Fruit fly (Drosophila melanogaster) whole organism, embryonic: ENCODE data around the gene Cpr65Ea.

Source experiments
- Adf1 ChIP-seq: fragments of 200-800 bp; sonication (Bioruptor generic); IDR thresholded peaks from 2 replicates; pipeline ENCODE4 v1.3.6; 2022; ENCODE audit warnings: missing biosample characterization, missing genetic modification characterization
- Bgb ChIP-seq: fragments of 200-800 bp; sonication (Bioruptor generic); IDR thresholded peaks from 2 replicates; pipeline ENCODE4 v1.3.6; 2022; ENCODE audit warnings: missing biosample characterization, missing genetic modification characterization; ENCODE audit not compliant: partially characterized antibody
- CG10366 ChIP-seq: fragments of 200-800 bp; sonication (Bioruptor generic); IDR thresholded peaks from 2 replicates; pipeline ENCODE4 v1.3.6; 2022; ENCODE audit warnings: missing biosample characterization, missing genetic modification characterization
- CG10543 ChIP-seq: fragments of 200-800 bp; sonication (Bioruptor generic); optimal IDR thresholded peaks from 3 replicates; lab custom pipeline; 2017; ENCODE audit warnings: missing biosample characterization, mild to moderate bottlenecking, missing genetic modification characterization, moderate library complexity
- CG11093 ChIP-seq: fragments of 200-800 bp; sonication (Bioruptor generic); IDR thresholded peaks from 3 replicates; pipeline ENCODE4 v1.3.6; 2022; ENCODE audit warnings: missing biosample characterization, missing genetic modification characterization
- CG12299 ChIP-seq: fragments of 200-800 bp; sonication (Bioruptor generic); optimal IDR thresholded peaks from 2 replicates; lab custom pipeline; 2018; ENCODE audit warnings: missing biosample characterization, mild to moderate bottlenecking, missing genetic modification characterization
- CG13624 ChIP-seq: fragments of 200-800 bp; sonication (Bioruptor generic); optimal IDR thresholded peaks from 2 replicates; lab custom pipeline; 2016; ENCODE audit warnings: missing biosample characterization, missing genetic modification characterization
- CG1603 ChIP-seq: fragments of 200-800 bp; sonication (Bioruptor generic); optimal IDR thresholded peaks from 2 replicates; lab custom pipeline; 2019; ENCODE audit warnings: missing biosample characterization, mild to moderate bottlenecking, missing genetic modification characterization, moderate library complexity
- CG2129 ChIP-seq: fragments of 200-800 bp; sonication (Bioruptor generic); IDR thresholded peaks from 2 replicates; pipeline ENCODE4 v1.3.6; 2022; ENCODE audit warnings: missing biosample characterization, missing genetic modification characterization; ENCODE audit not compliant: partially characterized antibody
- CG30403 ChIP-seq: fragments of 200-800 bp; sonication (Bioruptor generic); optimal IDR thresholded peaks from 3 replicates; lab custom pipeline; 2016; ENCODE audit warnings: missing biosample characterization, missing genetic modification characterization
- CG4730 ChIP-seq: fragments of 200-800 bp; sonication (Bioruptor generic); IDR thresholded peaks from 2 replicates; pipeline ENCODE4 v1.3.6; 2022; ENCODE audit warnings: missing biosample characterization, missing genetic modification characterization
- CG6175 ChIP-seq: fragments of 200-800 bp; sonication (Bioruptor generic); IDR thresholded peaks from 3 replicates; pipeline ENCODE4 v1.3.6; 2022; ENCODE audit warnings: missing biosample characterization, missing genetic modification characterization
- CG6854 ChIP-seq: fragments of 200-800 bp; sonication (Bioruptor generic); optimal IDR thresholded peaks from 3 replicates; lab custom pipeline; 2017; ENCODE audit warnings: missing biosample characterization, mild to moderate bottlenecking, missing genetic modification characterization
- CG7372 ChIP-seq: fragments of 200-800 bp; sonication (Bioruptor generic); IDR thresholded peaks from 2 replicates; pipeline ENCODE4 v1.3.6; 2022; ENCODE audit warnings: missing biosample characterization, missing genetic modification characterization
- Camta ChIP-seq: fragments of 200-800 bp; sonication (Bioruptor generic); optimal IDR thresholded peaks from 2 replicates; lab custom pipeline; 2016; ENCODE audit warnings: missing biosample characterization, missing genetic modification characterization
- CrebB ChIP-seq: fragments of 200-800 bp; sonication (Bioruptor generic); optimal IDR thresholded peaks from 3 replicates; lab custom pipeline; 2018; ENCODE audit warnings: missing biosample characterization, mild to moderate bottlenecking, missing genetic modification characterization
- Dp ChIP-seq: fragments of 200-800 bp; sonication (Bioruptor generic); optimal IDR thresholded peaks from 2 replicates; lab custom pipeline; 2018; ENCODE audit warnings: missing biosample characterization, mild to moderate bottlenecking, missing genetic modification characterization, moderate library complexity
- Eip74EF ChIP-seq, 2 experiments: fragments of 200-800 bp in 1 of 2; fragments of >200 bp in 1 of 2; sonication (Bioruptor generic) in 1 of 2; optimal IDR thresholded peaks; 2 replicates each; lab custom pipeline; 2017 to 2019; ENCODE audit warnings: missing biosample characterization in 2 of 2, missing genetic modification characterization in 2 of 2, mild to moderate bottlenecking in 1 of 2, moderate library complexity in 1 of 2
- Ets97D ChIP-seq: fragments of 200-800 bp; sonication (Bioruptor generic); optimal IDR thresholded peaks from 3 replicates; lab custom pipeline; 2016; ENCODE audit warnings: missing biosample characterization, missing genetic modification characterization
- HLH4C ChIP-seq: fragments of 200-800 bp; sonication (Bioruptor generic); IDR thresholded peaks from 3 replicates; pipeline ENCODE4 v1.3.6; 2022; ENCODE audit warnings: missing biosample characterization, missing genetic modification characterization; ENCODE audit not compliant: partially characterized antibody
- Med ChIP-seq: fragments of 200-800 bp; sonication (Bioruptor generic); peaks from one replicate; lab custom pipeline; 2016; ENCODE audit warnings: missing biosample characterization, missing genetic modification characterization, mild to moderate bottlenecking, inconsistent platforms, moderate library complexity
- Meics ChIP-seq: fragments of 200-800 bp; sonication (Bioruptor generic); optimal IDR thresholded peaks from 2 replicates; lab custom pipeline; 2017; ENCODE audit warnings: missing biosample characterization, mild to moderate bottlenecking, missing genetic modification characterization
- NC2β ChIP-seq: fragments of 200-800 bp; sonication (Bioruptor generic); optimal IDR thresholded peaks from 2 replicates; lab custom pipeline; 2016; ENCODE audit warnings: missing biosample characterization, missing genetic modification characterization
- NK7.1 ChIP-seq: fragments of 200-800 bp; sonication (Bioruptor generic); optimal IDR thresholded peaks from 3 replicates; lab custom pipeline; 2016; ENCODE audit warnings: missing biosample characterization, missing genetic modification characterization
- Opbp ChIP-seq: fragments of 200-800 bp; sonication (Bioruptor generic); IDR thresholded peaks from 3 replicates; pipeline ENCODE4 v1.3.6; 2022; ENCODE audit warnings: missing biosample characterization, missing genetic modification characterization; ENCODE audit not compliant: partially characterized antibody
- Poxn ChIP-seq: fragments of 200-800 bp; sonication (Bioruptor generic); IDR thresholded peaks from 2 replicates; pipeline ENCODE4 v1.3.6; 2022; ENCODE audit warnings: missing biosample characterization, missing genetic modification characterization
- Ptx1 ChIP-seq: fragments of 200-800 bp; sonication (Bioruptor generic); IDR thresholded peaks from 2 replicates; pipeline ENCODE4 v1.3.6; 2022; ENCODE audit warnings: missing biosample characterization, missing genetic modification characterization
- Sin3A ChIP-seq: fragments of >200 bp; optimal IDR thresholded peaks from 2 replicates; lab custom pipeline; 2018
- Sox100B ChIP-seq: fragments of 200-800 bp; sonication (Bioruptor generic); optimal IDR thresholded peaks from 3 replicates; lab custom pipeline; 2018; ENCODE audit warnings: missing biosample characterization, mild to moderate bottlenecking, missing genetic modification characterization
- YL-1 ChIP-seq: fragments of 200-800 bp; sonication (Bioruptor generic); optimal IDR thresholded peaks from 3 replicates; lab custom pipeline; 2017; ENCODE audit warnings: missing biosample characterization, mild to moderate bottlenecking, missing genetic modification characterization
- bbx ChIP-seq: fragments of 200-800 bp; sonication (Bioruptor generic); IDR thresholded peaks from 2 replicates; pipeline ENCODE4 v1.3.6; 2022; ENCODE audit warnings: missing biosample characterization, missing genetic modification characterization; ENCODE audit not compliant: partially characterized antibody
- chinmo ChIP-seq: fragments of 200-800 bp; sonication (Bioruptor generic); IDR thresholded peaks from 4 replicates; pipeline ENCODE4 v1.3.6; 2022; ENCODE audit warnings: missing biosample characterization, missing genetic modification characterization; ENCODE audit not compliant: partially characterized antibody
- crol ChIP-seq: fragments of 200-800 bp; sonication (Bioruptor generic); IDR thresholded peaks from 2 replicates; pipeline ENCODE4 v1.3.6; 2022; ENCODE audit warnings: missing biosample characterization, missing genetic modification characterization
- cwo ChIP-seq: fragments of 200-800 bp; sonication (Bioruptor generic); optimal IDR thresholded peaks from 3 replicates; lab custom pipeline; 2017; ENCODE audit warnings: missing biosample characterization, missing genetic modification characterization, mild to moderate bottlenecking, moderate library complexity, missing genetic modification reagents
- exex ChIP-seq: fragments of 200-800 bp; sonication (Bioruptor generic); optimal IDR thresholded peaks from 4 replicates; lab custom pipeline; 2018; ENCODE audit warnings: missing biosample characterization, mild to moderate bottlenecking, missing genetic modification characterization, moderate library complexity
- gce ChIP-seq: fragments of 200-800 bp; sonication (Bioruptor generic); IDR thresholded peaks from 3 replicates; pipeline ENCODE4 v1.3.6; 2022; ENCODE audit warnings: missing biosample characterization, missing genetic modification characterization
- her ChIP-seq: fragments of 200-800 bp; sonication (Bioruptor generic); optimal IDR thresholded peaks from 2 replicates; lab custom pipeline; 2016; ENCODE audit warnings: missing biosample characterization, missing genetic modification characterization
- maf-S ChIP-seq: fragments of 200-800 bp; sonication (Bioruptor generic); optimal IDR thresholded peaks from 2 replicates; lab custom pipeline; 2016; ENCODE audit warnings: missing biosample characterization, missing genetic modification characterization
- mirr ChIP-seq: fragments of 200-800 bp; sonication (Bioruptor generic); optimal IDR thresholded peaks from 3 replicates; lab custom pipeline; 2018; ENCODE audit warnings: missing biosample characterization, mild to moderate bottlenecking, missing genetic modification characterization
- mld ChIP-seq: fragments of 200-800 bp; sonication (Bioruptor generic); IDR thresholded peaks from 3 replicates; pipeline ENCODE4 v1.3.6; 2022; ENCODE audit warnings: missing biosample characterization, missing genetic modification characterization; ENCODE audit not compliant: partially characterized antibody
- org-1 ChIP-seq: fragments of 200-800 bp; sonication (Bioruptor generic); optimal IDR thresholded peaks from 2 replicates; lab custom pipeline; 2017; ENCODE audit warnings: missing biosample characterization, missing genetic modification characterization
- pnt ChIP-seq: fragments of 200-800 bp; sonication (Bioruptor generic); optimal IDR thresholded peaks from 3 replicates; lab custom pipeline; 2016; ENCODE audit warnings: missing biosample characterization, missing genetic modification characterization
- schlank ChIP-seq: fragments of 200-800 bp; sonication (Bioruptor generic); optimal IDR thresholded peaks from 2 replicates; lab custom pipeline; 2018; ENCODE audit warnings: missing biosample characterization, mild to moderate bottlenecking, missing genetic modification characterization
- sug ChIP-seq: fragments of 200-800 bp; optimal IDR thresholded peaks from 2 replicates; lab custom pipeline; 2019; ENCODE audit warnings: missing biosample characterization, mild to moderate bottlenecking, missing genetic modification characterization, moderate library complexity
- vnd ChIP-seq: fragments of 200-800 bp; sonication (Bioruptor generic); IDR thresholded peaks from 3 replicates; pipeline ENCODE4 v1.3.6; 2022; ENCODE audit warnings: missing biosample characterization, missing genetic modification characterization; ENCODE audit not compliant: partially characterized antibody
- zf30C ChIP-seq: fragments of 200-800 bp; sonication (Bioruptor generic); optimal IDR thresholded peaks from 3 replicates; lab custom pipeline; 2018; ENCODE audit warnings: missing biosample characterization, mild to moderate bottlenecking, missing genetic modification characterization

Gene Cpr65Ea

DNA sequence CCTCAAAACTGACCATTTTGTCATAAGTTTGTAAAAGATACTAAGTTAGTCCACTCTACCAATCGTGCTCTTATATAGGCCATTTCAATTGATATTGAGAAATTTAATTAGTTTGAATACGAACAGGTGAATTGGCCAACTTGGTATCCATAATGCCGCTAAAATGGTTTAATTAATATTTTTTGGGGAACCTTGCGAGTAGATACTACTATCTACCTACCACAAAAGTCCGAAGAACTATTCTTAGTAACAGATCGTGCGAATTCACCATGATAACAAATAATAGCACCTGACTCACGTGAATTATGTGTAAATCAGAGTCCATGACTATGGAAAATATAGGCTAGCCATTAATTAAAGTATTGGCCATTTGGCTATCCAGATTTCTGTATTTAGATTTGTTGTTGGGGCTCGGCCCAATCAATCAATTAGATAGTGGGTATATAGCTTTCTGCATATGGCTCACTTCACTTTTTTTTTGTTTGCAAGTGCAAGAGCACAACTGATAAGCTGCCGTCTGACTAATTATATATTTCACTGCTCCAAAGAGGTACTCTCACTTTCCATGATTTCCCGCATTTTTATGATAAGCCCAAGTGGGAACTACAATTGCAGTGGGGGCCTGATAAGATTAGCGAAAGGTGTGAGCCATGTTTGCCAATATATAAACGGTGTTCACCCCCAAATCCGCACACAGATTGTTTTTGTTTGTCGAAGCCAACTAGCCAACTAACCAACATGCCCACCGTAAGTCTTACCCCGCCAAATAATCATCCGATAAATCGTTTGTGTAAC, 42.0 kb upstream of the Cpr65Ea start, which contains the start of the genes Acbp4 and Acbp6 (continued):
- TF ChIP-seq Camta (GFP tag; lab: Kevin White, UChicago) (no peak), CG10543 (GFP tag; lab: Kevin White, UChicago) (no peak), mirr (GFP tag; lab: Kevin White, UChicago) (peak; percentile 66), Meics (GFP tag; lab: Kevin White, UChicago) (no peak), exex (tag; lab: Kevin White, UChicago) (peak; percentile 81), gce (GFP tag; lab: Robert Waterston, UW) (no peak), cwo (GFP tag; lab: Kevin White, UChicago) (peak; percentile 29), sug (tag; lab: Kevin White, UChicago) (peak; percentile 65), crol (GFP tag; lab: Robert Waterston, UW) (no peak), Poxn (no peak), CG11093 (GFP tag; lab: Robert Waterston, UW) (no peak), Adf1 (GFP tag; lab: Robert Waterston, UW) (no peak), CG1603 (tag; lab: Kevin White, UChicago) (no peak), CG7372 (GFP tag; lab: Robert Waterston, UW) (no peak), chinmo (GFP tag; lab: Robert Waterston, UW) (0 out of 4 replicates have a peak, but pooled peaks have one; percentile 61)

DNA sequence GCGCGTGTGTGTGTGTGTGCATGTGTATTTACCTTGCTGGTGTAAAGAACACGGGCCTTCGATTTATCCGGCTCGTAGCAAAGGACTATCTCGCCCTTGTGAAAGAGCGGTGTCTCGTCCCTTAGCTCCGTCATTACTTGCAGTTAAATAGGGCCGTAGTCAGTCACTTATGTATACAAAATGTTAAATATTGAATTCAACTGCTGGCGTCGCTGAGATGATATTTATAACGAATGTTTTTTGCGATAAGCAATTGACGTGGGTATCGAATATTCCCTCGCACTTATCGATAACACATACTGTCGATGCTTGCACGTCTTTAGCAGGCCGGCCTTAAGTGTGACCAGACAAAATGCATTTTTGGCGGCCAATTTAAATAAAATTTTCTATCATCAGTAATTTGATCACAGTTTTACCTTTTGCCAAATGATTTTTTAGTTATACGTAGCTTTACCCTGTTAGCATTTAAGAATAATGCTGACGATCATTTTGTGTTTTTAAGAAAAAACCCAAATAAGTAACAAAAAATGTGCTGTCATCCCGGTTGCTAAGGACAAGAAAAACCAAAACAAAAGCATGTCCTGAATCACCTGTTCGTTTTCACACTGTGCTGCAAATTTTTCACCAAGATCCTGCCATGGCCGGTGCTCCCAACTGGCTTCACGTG, 39.0 kb upstream of the Cpr65Ea start, which contains the start of the genes msl-3 and BBS1:
Gene msl-3, minus strand, starts transcription at position 245 of the 667 bp plus-strand sequence.
Gene BBS1, plus strand, starts transcription at position 617 of the 667 bp plus-strand sequence.
- no peak for TF ChIP-seq CG6854 (GFP tag; lab: Kevin White, UChicago)
- TF ChIP-seq NK7.1 (GFP tag; lab: Kevin White, UChicago), result no peak
- no peak for TF ChIP-seq CrebB (tag; lab: Kevin White, UChicago)
- TF ChIP-seq Med, result peak; percentile 80
- TF ChIP-seq maf-S (GFP tag; lab: Kevin White, UChicago), result no peak
- TF ChIP-seq Bgb (GFP tag; lab: Robert Waterston, UW), result peak; percentile 66; the same call in 1 of the 2 replicates
- peak; percentile 29; the same call in 1 of the 2 replicates for TF ChIP-seq CG2129
- peak; percentile 95 for TF ChIP-seq Dp (GFP tag; lab: Kevin White, UChicago)
- TF ChIP-seq zf30C (GFP tag; lab: Kevin White, UChicago), result no peak
- TF ChIP-seq CG1603 (tag; lab: Kevin White, UChicago), result peak; percentile 71
- no peak for TF ChIP-seq Sox100B
- TF ChIP-seq Ets97D, result peak; percentile 23
- no peak for TF ChIP-seq org-1
- no peak for TF ChIP-seq Eip74EF (GFP tag; optimal IDR thresholded peaks at IDR 0.05; lab: Kevin White, UChicago)
- TF ChIP-seq CG12299, result peak; percentile 51
- no peak for TF ChIP-seq NC2β (GFP tag; lab: Kevin White, UChicago)
- TF ChIP-seq CG30403 (GFP tag; lab: Kevin White, UChicago), result no peak
- 0 out of 3 replicates have a peak, but pooled peaks have one; percentile 11 for TF ChIP-seq mld (GFP tag; lab: Robert Waterston, UW)
- no peak for TF ChIP-seq Camta (GFP tag; lab: Kevin White, UChicago)
- TF ChIP-seq Ptx1 (GFP tag; lab: Robert Waterston, UW), result no peak
- TF ChIP-seq CG10366 (GFP tag; lab: Robert Waterston, UW), result no peak
- no peak for TF ChIP-seq CG6175
- peak; percentile 81 for TF ChIP-seq HLH4C (GFP tag; lab: Robert Waterston, UW)
- TF ChIP-seq vnd (GFP tag; lab: Robert Waterston, UW), result peak; percentile 40; the same call in 1 of the 3 replicates
- no peak for TF ChIP-seq her (GFP tag; lab: Kevin White, UChicago)
- peak; percentile 86 for TF ChIP-seq YL-1
- peak; percentile 74 for TF ChIP-seq Opbp (GFP tag; lab: Robert Waterston, UW)
- no peak for TF ChIP-seq CG13624
- TF ChIP-seq CG4730, result no peak
- TF ChIP-seq bbx, result peak; percentile 66; the same call in 1 of the 2 replicates
- TF ChIP-seq pnt (GFP tag; lab: Kevin White, UChicago), result no peak
- peak; percentile 64 for TF ChIP-seq Sin3A (lab: Kevin White, UChicago)
- no peak for TF ChIP-seq schlank
